Worm (Caenorhabditis elegans) whole organism, mixed stage, embryonic: Measurements from ENCODE around the gene F37H8.6.

ENCODE experiments used
- blmp-1 ChIP-seq: fragments of 150-350 bp; optimal IDR thresholded peaks from 2 replicates; lab custom pipeline; 2014; ENCODE audit warnings: missing biosample characterization, missing genetic modification characterization
- ceh-39 ChIP-seq: fragments of 150-350 bp; optimal IDR thresholded peaks from 2 replicates; lab custom pipeline; 2014; ENCODE audit warnings: missing biosample characterization, missing genetic modification characterization
- elt-3 ChIP-seq: fragments of 150-350 bp; optimal IDR thresholded peaks from 2 replicates; lab custom pipeline; 2014; ENCODE audit warnings: missing biosample characterization, missing genetic modification characterization
- lsy-2 ChIP-seq: fragments of 150-350 bp; optimal IDR thresholded peaks from 2 replicates; lab custom pipeline; 2014; ENCODE audit warnings: missing biosample characterization, missing genetic modification characterization
- mab-5 ChIP-seq: fragments of 150-350 bp; optimal IDR thresholded peaks from 2 replicates; lab custom pipeline; 2014; ENCODE audit warnings: missing biosample characterization, missing genetic modification characterization
- mep-1 ChIP-seq: fragments of 150-350 bp; optimal IDR thresholded peaks from 2 replicates; lab custom pipeline; 2017; ENCODE audit warnings: missing biosample characterization, missing genetic modification reagents, missing genetic modification characterization, inconsistent platforms
- nhr-12 ChIP-seq: fragments of 150-350 bp; optimal IDR thresholded peaks from 2 replicates; lab custom pipeline; 2014; ENCODE audit warnings: missing biosample characterization, missing genetic modification characterization
- nhr-237 ChIP-seq: fragments of 150-350 bp; optimal IDR thresholded peaks from 2 replicates; lab custom pipeline; 2014; ENCODE audit warnings: missing biosample characterization, missing genetic modification characterization
- nhr-28 ChIP-seq: fragments of 150-350 bp; optimal IDR thresholded peaks from 2 replicates; lab custom pipeline; 2014; ENCODE audit warnings: missing biosample characterization, missing genetic modification characterization
- nhr-76 ChIP-seq: sonication (generic microtip); optimal IDR thresholded peaks from 2 replicates; lab custom pipeline; 2017; ENCODE audit warnings: missing biosample characterization, missing genetic modification characterization
- pha-4 ChIP-seq: fragments of 150-350 bp; optimal IDR thresholded peaks from 2 replicates; lab custom pipeline; 2018; ENCODE audit warnings: missing biosample characterization, missing genetic modification reagents, missing genetic modification characterization
- unc-39 ChIP-seq: fragments of 150-350 bp; optimal IDR thresholded peaks from 2 replicates; lab custom pipeline; 2014; ENCODE audit warnings: missing biosample characterization, missing genetic modification characterization
- ztf-11 ChIP-seq: fragments of 150-350 bp; optimal IDR thresholded peaks from 2 replicates; lab custom pipeline; 2014; ENCODE audit warnings: missing biosample characterization, missing genetic modification characterization

DNA sequence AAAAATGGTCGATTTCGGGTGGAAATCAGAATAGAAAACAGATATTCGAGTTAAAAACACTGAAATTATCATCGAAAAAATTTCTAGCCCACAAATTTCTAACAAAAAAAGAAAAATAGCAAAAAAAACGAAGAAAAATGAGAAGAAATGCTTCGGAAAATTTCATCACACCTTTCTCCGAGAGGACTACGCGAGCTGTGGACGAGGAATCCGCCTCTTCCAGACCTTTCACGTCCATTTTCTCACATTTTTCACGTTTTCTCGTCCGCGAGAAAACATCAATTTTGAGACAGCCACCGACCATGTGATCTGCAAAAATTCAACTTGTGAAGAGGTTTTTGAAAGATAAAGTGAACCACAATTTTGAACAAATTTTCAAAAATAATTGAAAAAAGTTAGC, 835 bp downstream of the F37H8.6 start:
- TF ChIP-seq nhr-28 (tag; lab: Kevin White, UChicago) = no peak
- no peak for TF ChIP-seq pha-4 (tag; lab: Kevin White, UChicago)
- no peak for TF ChIP-seq mab-5 (tag; lab: Kevin White, UChicago)
- TF ChIP-seq ceh-39 (tag; lab: Kevin White, UChicago) = no peak
- TF ChIP-seq mep-1 = no peak
- TF ChIP-seq nhr-237 (tag; lab: Kevin White, UChicago) = no peak
- no peak for TF ChIP-seq nhr-76 (tag; lab: Kevin White, UChicago)
- no peak for TF ChIP-seq elt-3
- TF ChIP-seq ztf-11 = no peak
- no peak for TF ChIP-seq blmp-1 (tag; lab: Kevin White, UChicago)
- TF ChIP-seq unc-39 (tag; lab: Kevin White, UChicago) = no peak
- no peak for TF ChIP-seq lsy-2
- TF ChIP-seq nhr-12 = no peak
